Fruit fly (Drosophila melanogaster): ENCODE results near the gene Eig71Eg.

dm6 chr3L:15689518-15689917 is 32.1 kb downstream of the Eig71Eg start:
- TF ChIP-seq CG11762 (GFP tag; optimal IDR thresholded peaks at IDR 0.05; ENCODE audit: insufficient read depth) (no peak), Hr4 (GFP tag; optimal IDR thresholded peaks at IDR 0.05) (no peak), CG11902 (GFP tag; optimal IDR thresholded peaks at IDR 0.05) (no peak), Hr39 (GFP tag; optimal IDR thresholded peaks at IDR 0.05) (no peak), Eip75B (GFP tag; optimal IDR thresholded peaks at IDR 0.05) (no peak), fd59A (GFP tag; optimal IDR thresholded peaks at IDR 0.05) (no peak), CG4318 (GFP tag; optimal IDR thresholded peaks at IDR 0.05) (no peak), CG15336 (GFP tag; IDR thresholded peaks at IDR 0.05) (no peak)
